Worm (Caenorhabditis elegans) whole organism, late embryonic: ENCODE measurements around the gene C14E2.7.

Source experiments
- C08G9.2 ChIP-seq: sonication (generic microtip); optimal IDR thresholded peaks from 2 replicates; lab custom pipeline; 2016; ENCODE audit warnings: mild to moderate bottlenecking, missing genetic modification characterization, moderate library complexity, missing compliant biosample characterization
- C38D4.7 ChIP-seq: fragments of 200-800 bp; sonication (Bioruptor generic); optimal IDR thresholded peaks from 2 replicates; lab custom pipeline; 2018; ENCODE audit warnings: mild to moderate bottlenecking, missing genetic modification characterization, moderate library complexity, missing compliant biosample characterization
- F13H6.1 ChIP-seq: sonication (generic microtip); optimal IDR thresholded peaks from 2 replicates; lab custom pipeline; 2016; ENCODE audit warnings: missing genetic modification characterization, missing compliant biosample characterization
- K02D7.2 ChIP-seq: sonication (generic microtip); optimal IDR thresholded peaks from 2 replicates; lab custom pipeline; 2017; ENCODE audit warnings: mild to moderate bottlenecking, missing genetic modification characterization, missing compliant biosample characterization
- T23F11.4 ChIP-seq: fragments of 200-800 bp; sonication (Bioruptor generic); optimal IDR thresholded peaks from 2 replicates; lab custom pipeline; 2018; ENCODE audit warnings: mild to moderate bottlenecking, missing genetic modification characterization, missing compliant biosample characterization
- ama-1 ChIP-seq: fragments of 150-350 bp; optimal IDR thresholded peaks from 2 replicates; lab custom pipeline; 2014
- ceh-14 ChIP-seq: sonication (generic microtip); optimal IDR thresholded peaks from 2 replicates; lab custom pipeline; 2016; ENCODE audit warnings: missing genotype, missing genetic modification characterization, missing compliant biosample characterization
- ceh-19 ChIP-seq: fragments of 200-800 bp; sonication (Bioruptor generic); optimal IDR thresholded peaks from 2 replicates; lab custom pipeline; 2018; ENCODE audit warnings: mild to moderate bottlenecking, missing genetic modification characterization, missing compliant biosample characterization
- ceh-2 ChIP-seq: sonication (generic microtip); optimal IDR thresholded peaks from 2 replicates; lab custom pipeline; 2016; ENCODE audit warnings: missing genotype, missing genetic modification characterization, missing compliant biosample characterization
- ceh-22 ChIP-seq: sonication (generic microtip); optimal IDR thresholded peaks from 2 replicates; lab custom pipeline; 2017; ENCODE audit warnings: missing biosample characterization, missing genetic modification characterization
- ceh-30 ChIP-seq: fragments of 150-350 bp; optimal IDR thresholded peaks from 2 replicates; lab custom pipeline; 2014; ENCODE audit warnings: missing biosample characterization, missing genetic modification characterization
- ceh-31 ChIP-seq: sonication (generic microtip); optimal IDR thresholded peaks from 2 replicates; lab custom pipeline; 2016; ENCODE audit warnings: missing genetic modification characterization, missing compliant biosample characterization
- ceh-45 ChIP-seq: fragments of 200-800 bp; sonication (Bioruptor generic); IDR thresholded peaks from 2 replicates; pipeline ENCODE4 v1.3.6; 2022; ENCODE audit warnings: missing genetic modification reagents, missing genetic modification characterization, missing compliant biosample characterization
- ceh-48 ChIP-seq: sonication (generic microtip); optimal IDR thresholded peaks from 2 replicates; lab custom pipeline; 2016; ENCODE audit warnings: missing genetic modification characterization, inconsistent platforms, missing compliant biosample characterization
- ceh-6 ChIP-seq: fragments of 200-800 bp; sonication (Bioruptor generic); optimal IDR thresholded peaks from 2 replicates; lab custom pipeline; 2018; ENCODE audit warnings: mild to moderate bottlenecking, missing genetic modification characterization, missing compliant biosample characterization
- ceh-9 ChIP-seq: sonication (generic microtip); optimal IDR thresholded peaks from 2 replicates; lab custom pipeline; 2016; ENCODE audit warnings: mild to moderate bottlenecking, missing genetic modification characterization, inconsistent platforms, missing compliant biosample characterization
- che-1 ChIP-seq: sonication (generic microtip); optimal IDR thresholded peaks from 2 replicates; lab custom pipeline; 2016; ENCODE audit warnings: mild to moderate bottlenecking, missing genetic modification characterization, missing compliant biosample characterization
- dmd-4 ChIP-seq: sonication (generic microtip); optimal IDR thresholded peaks from 2 replicates; lab custom pipeline; 2016; ENCODE audit warnings: borderline replicate concordance, missing genetic modification characterization, missing compliant biosample characterization
- elt-2 ChIP-seq: sonication (generic microtip); optimal IDR thresholded peaks from 2 replicates; lab custom pipeline; 2016; ENCODE audit warnings: missing genetic modification reagents, missing genetic modification characterization, missing compliant biosample characterization
- elt-4 ChIP-seq: sonication (generic microtip); optimal IDR thresholded peaks from 2 replicates; lab custom pipeline; 2016; ENCODE audit warnings: missing genetic modification characterization, missing compliant biosample characterization
- eyg-1 ChIP-seq: sonication (generic microtip); optimal IDR thresholded peaks from 2 replicates; lab custom pipeline; 2016; ENCODE audit warnings: missing genotype, missing genetic modification characterization, missing compliant biosample characterization
- fkh-10 ChIP-seq: fragments of 150-350 bp; optimal IDR thresholded peaks from 2 replicates; lab custom pipeline; 2014; ENCODE audit warnings: missing biosample characterization, missing genetic modification reagents, missing genetic modification characterization
- hlh-30 ChIP-seq: sonication (generic microtip); optimal IDR thresholded peaks from 2 replicates; lab custom pipeline; 2017; ENCODE audit warnings: antibody characterized with exemption, missing genetic modification characterization, missing compliant biosample characterization; ENCODE audit not compliant: insufficient read depth
- mec-3 ChIP-seq: sonication (generic microtip); optimal IDR thresholded peaks from 2 replicates; lab custom pipeline; 2016; ENCODE audit warnings: borderline replicate concordance, missing genetic modification characterization, missing compliant biosample characterization
- nfya-1 ChIP-seq: sonication (generic microtip); optimal IDR thresholded peaks from 2 replicates; lab custom pipeline; 2017; ENCODE audit warnings: missing genetic modification characterization, mild to moderate bottlenecking, missing compliant biosample characterization, antibody characterized with exemption, moderate library complexity
- nhr-11 ChIP-seq: fragments of 150-350 bp; optimal IDR thresholded peaks from 2 replicates; lab custom pipeline; 2014; ENCODE audit warnings: missing biosample characterization, missing genetic modification characterization
- pax-1 ChIP-seq: fragments of 150-350 bp; optimal IDR thresholded peaks from 2 replicates; lab custom pipeline; 2014; ENCODE audit warnings: missing biosample characterization, missing genetic modification characterization
- pha-4 ChIP-seq: fragments of 150-350 bp; optimal IDR thresholded peaks from 2 replicates; lab custom pipeline; 2018; ENCODE audit warnings: missing biosample characterization, missing genetic modification reagents, missing genetic modification characterization
- rnt-1 ChIP-seq: sonication (generic microtip); optimal IDR thresholded peaks from 2 replicates; lab custom pipeline; 2016; ENCODE audit warnings: missing genetic modification characterization, missing compliant biosample characterization
- sdc-2 ChIP-seq: sonication (generic microtip); optimal IDR thresholded peaks from 2 replicates; lab custom pipeline; 2016; ENCODE audit warnings: missing genotype, missing genetic modification characterization, missing compliant biosample characterization
- sox-4 ChIP-seq: sonication (generic microtip); optimal IDR thresholded peaks from 2 replicates; lab custom pipeline; 2017; ENCODE audit warnings: mild to moderate bottlenecking, missing genetic modification characterization, inconsistent platforms, missing compliant biosample characterization
- syd-9 ChIP-seq: sonication (generic microtip); optimal IDR thresholded peaks from 2 replicates; lab custom pipeline; 2016; ENCODE audit warnings: mild to moderate bottlenecking, missing genetic modification characterization, moderate library complexity, missing compliant biosample characterization
- tbx-7 ChIP-seq: sonication (generic microtip); optimal IDR thresholded peaks from 2 replicates; lab custom pipeline; 2016; ENCODE audit warnings: missing genotype, missing genetic modification characterization, missing compliant biosample characterization
- ttx-3 ChIP-seq: sonication (generic microtip); optimal IDR thresholded peaks from 2 replicates; lab custom pipeline; 2016; ENCODE audit warnings: missing genetic modification reagents, missing genetic modification characterization, missing compliant biosample characterization
- unc-42 ChIP-seq: sonication (generic microtip); optimal IDR thresholded peaks from 2 replicates; lab custom pipeline; 2016; ENCODE audit warnings: missing genotype, missing genetic modification characterization, missing compliant biosample characterization
- unc-55 ChIP-seq: sonication (generic microtip); optimal IDR thresholded peaks from 2 replicates; lab custom pipeline; 2017; ENCODE audit warnings: missing biosample characterization, missing genetic modification reagents, missing genetic modification characterization
- unc-86 ChIP-seq: sonication (generic microtip); optimal IDR thresholded peaks from 2 replicates; lab custom pipeline; 2016; ENCODE audit warnings: missing genetic modification characterization, missing compliant biosample characterization

Gene C14E2.7

ce11 chrX:1837703-1838102, 21.5 kb downstream of the C14E2.7 start (continued):
- TF ChIP-seq che-1 (tag; lab: Kevin White, UChicago): peak; percentile 79
- peak; percentile 35 for TF ChIP-seq ceh-31 (tag; lab: Kevin White, UChicago)
- no peak for TF ChIP-seq ceh-9 (tag; lab: Kevin White, UChicago)
- peak; percentile 56 for TF ChIP-seq ceh-48
- TF ChIP-seq pax-1 (tag; lab: Kevin White, UChicago): no peak
- peak; percentile 56 for TF ChIP-seq ttx-3 (tag; lab: Kevin White, UChicago)
- TF ChIP-seq nfya-1 (tag; lab: Kevin White, UChicago): peak; percentile 28
- peak; percentile 62 for TF ChIP-seq mec-3 (tag; lab: Kevin White, UChicago)
- no peak for TF ChIP-seq ceh-30 (tag; lab: Kevin White, UChicago)
- peak; percentile 72 for TF ChIP-seq ceh-6 (GFP tag; lab: Kevin White, UChicago)
- no peak for TF ChIP-seq nhr-11 (tag; lab: Kevin White, UChicago)
- TF ChIP-seq ceh-22 (tag; lab: Kevin White, UChicago): no peak
- peak; percentile 51 for TF ChIP-seq unc-86
- no peak for TF ChIP-seq fkh-10 (GFP tag; lab: Kevin White, UChicago)
- no peak for TF ChIP-seq pha-4 (tag; lab: Kevin White, UChicago)
- TF ChIP-seq C38D4.7: peak; percentile 65

- TF ChIP-seq sdc-2 (tag; lab: Kevin White, UChicago): peak; percentile 41
- peak; percentile 31 for TF ChIP-seq unc-55 (GFP tag; lab: Kevin White, UChicago)
- no peak for TF ChIP-seq ceh-2 (tag; lab: Kevin White, UChicago)
- TF ChIP-seq C08G9.2: no peak
- TF ChIP-seq hlh-30: no peak
- no peak for TF ChIP-seq eyg-1 (tag; lab: Kevin White, UChicago)
- no peak for TF ChIP-seq syd-9 (tag; lab: Kevin White, UChicago)
- TF ChIP-seq rnt-1 (tag; lab: Kevin White, UChicago): no peak
- no peak for TF ChIP-seq K02D7.2 (tag; lab: Kevin White, UChicago)
- no peak for TF ChIP-seq elt-4 (tag; lab: Kevin White, UChicago)
These were observed 29.3 kb downstream of the C14E2.7 start, which contains the start of gene T26C11.4 for ce11 chrX:1845493-1845892. TSS of gene T26C11.4 (minus strand) at chrX:1845546.

ce11 chrX:1847685-1848084, 31.5 kb downstream of the C14E2.7 start:
- TF ChIP-seq ceh-45 (GFP tag; lab: Robert Waterston, UW) (no peak), ceh-30 (tag; lab: Kevin White, UChicago) (no peak), rnt-1 (tag; lab: Kevin White, UChicago) (no peak), F13H6.1 (tag; lab: Kevin White, UChicago) (no peak), unc-42 (tag; lab: Kevin White, UChicago) (no peak)

ce11 chrX:1848575-1848974, 32.4 kb downstream of the C14E2.7 start, which contains the start of gene ceh-41:
TSS of gene ceh-41 (minus strand) at chrX:1848675.
- TF ChIP-seq ceh-14 (tag; lab: Kevin White, UChicago): no peak
- no peak for TF ChIP-seq T23F11.4 (GFP tag; lab: Kevin White, UChicago)
- no peak for TF ChIP-seq K02D7.2 (tag; lab: Kevin White, UChicago)
- no peak for TF ChIP-seq ceh-19
- no peak for TF ChIP-seq eyg-1 (tag; lab: Kevin White, UChicago)
- no peak for TF ChIP-seq elt-2 (tag; lab: Kevin White, UChicago)
- no peak for TF ChIP-seq sox-4 (tag; lab: Kevin White, UChicago)
- no peak for TF ChIP-seq dmd-4 (tag; lab: Kevin White, UChicago)
- no peak for TF ChIP-seq tbx-7
- TF ChIP-seq pha-4 (tag; lab: Kevin White, UChicago): no peak
- TF ChIP-seq ama-1 (lab: Kevin White, UChicago): no peak
- no peak for TF ChIP-seq fkh-10 (GFP tag; lab: Kevin White, UChicago)
